Worm (Caenorhabditis elegans) whole organism, L3 larva: Measurements from ENCODE around the gene acbp-4.

ENCODE experiments used
- ceh-16 ChIP-seq: sonication (generic microtip); optimal IDR thresholded peaks from 2 replicates; lab custom pipeline; 2017; ENCODE audit warnings: missing biosample characterization, missing genetic modification characterization
- elt-3 ChIP-seq, 3 experiments: fragments of 150-350 bp in 1 of 3; sonication (generic microtip) in 2 of 3; optimal IDR thresholded peaks; 2 replicates in 2 of 3; 4 replicates in 1 of 3; lab custom pipeline; 2014 to 2017; ENCODE audit warnings: missing biosample characterization in 3 of 3, missing genetic modification characterization in 3 of 3
- nhr-11 ChIP-seq: fragments of 150-350 bp; optimal IDR thresholded peaks from 2 replicates; lab custom pipeline; 2014; ENCODE audit warnings: missing biosample characterization, missing genetic modification characterization
- nhr-25 ChIP-seq: sonication (generic microtip); optimal IDR thresholded peaks from 2 replicates; lab custom pipeline; 2017; ENCODE audit warnings: missing biosample characterization, missing genetic modification characterization

DNA sequence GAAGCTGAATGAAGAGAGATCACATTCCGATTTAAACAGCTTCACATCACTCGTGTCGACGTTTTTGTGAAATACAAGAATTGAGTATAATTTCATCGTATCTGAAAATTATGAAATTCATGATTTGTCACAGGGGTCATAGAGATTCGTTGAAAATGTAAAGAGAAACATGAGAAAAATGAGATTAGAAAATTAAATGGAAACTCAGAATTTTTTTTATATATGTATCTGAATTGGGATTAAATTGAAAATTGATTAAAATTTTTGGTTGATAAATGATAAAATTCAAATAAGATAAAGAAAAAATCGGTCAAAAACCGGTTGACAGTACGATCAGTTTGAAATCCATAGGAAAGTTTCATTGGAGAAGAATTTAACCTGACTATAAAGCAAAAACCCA, 21.4 kb downstream of the acbp-4 start, which contains the start of gene ykt-6:
- TF ChIP-seq nhr-25: no peak
- TF ChIP-seq elt-3 (tag; optimal IDR thresholded peaks at IDR 0.05; lab: Kevin White, UChicago): no peak
- TF ChIP-seq nhr-11 (tag; lab: Kevin White, UChicago): no peak
- no peak for TF ChIP-seq ceh-16 (tag; lab: Kevin White, UChicago)
